Worm (Caenorhabditis elegans): ENCODE data around the gene metl-6.

DNA sequence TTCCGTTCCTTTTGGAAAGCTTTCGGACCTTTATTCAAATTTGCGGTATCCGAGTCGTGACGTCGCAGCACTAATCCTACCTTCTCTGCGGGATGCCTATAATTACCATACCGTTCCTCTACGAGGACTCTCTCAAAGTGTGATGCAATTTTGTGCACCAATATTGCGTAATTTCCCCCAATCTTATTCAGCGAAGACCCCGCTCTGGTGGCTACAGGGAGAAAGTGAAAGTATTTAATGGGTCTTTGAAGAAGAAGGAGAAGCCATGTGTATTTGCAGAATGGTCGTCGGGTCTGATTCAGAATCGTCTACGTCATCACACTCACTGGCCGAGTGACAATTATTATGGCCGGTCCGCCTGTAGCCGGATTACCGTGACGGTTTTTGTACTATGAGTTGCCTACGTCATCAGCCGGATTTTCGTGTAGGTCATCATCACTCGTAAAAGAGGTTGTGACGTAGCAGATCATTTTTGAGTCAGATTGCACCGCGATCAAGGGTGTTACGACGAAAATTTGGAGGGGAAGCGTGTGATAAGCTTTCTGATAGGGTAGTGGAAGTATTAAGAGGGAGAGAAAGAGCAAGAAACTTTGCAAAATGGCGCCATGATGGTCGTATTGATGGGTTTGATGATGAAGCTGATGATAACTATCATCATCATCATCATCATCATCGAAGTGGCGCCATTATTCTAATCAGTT, 45.2 kb downstream of the metl-6 start:
- TF ChIP-seq nhr-25 (tag; optimal IDR thresholded peaks at IDR 0.05) (peak; percentile 58), unc-55 (GFP tag; optimal IDR thresholded peaks at IDR 0.05) (no peak), lsy-2 (tag; optimal IDR thresholded peaks at IDR 0.05) (no peak), lin-39 (tag; optimal IDR thresholded peaks at IDR 0.05) (no peak), skn-1 (tag; optimal IDR thresholded peaks at IDR 0.05) (no peak), egl-27 (tag; optimal IDR thresholded peaks at IDR 0.05) (no peak), ama-1 (optimal IDR thresholded peaks at IDR 0.05) (no peak), unc-62 (GFP tag; optimal IDR thresholded peaks at IDR 0.05) (no peak), nhr-237 (tag; optimal IDR thresholded peaks at IDR 0.05) (no peak), nhr-6 (tag; optimal IDR thresholded peaks at IDR 0.05) (no peak), mbf-1 (tag; optimal IDR thresholded peaks at IDR 0.05) (no peak), zag-1 (tag; optimal IDR thresholded peaks at IDR 0.05) (no peak), lin-13 (GFP tag; optimal IDR thresholded peaks at IDR 0.05) (no peak), elt-3 (tag; optimal IDR thresholded peaks at IDR 0.05) (no peak)
